Worm (Caenorhabditis elegans) whole organism, mixed stage, embryonic: ENCODE results near the gene abch-1.

Source experiments
- M03D4.4 ChIP-seq: sonication (generic microtip); optimal IDR thresholded peaks from 2 replicates; lab custom pipeline; 2017; ENCODE audit warnings: mild to moderate bottlenecking, missing genetic modification characterization, missing compliant biosample characterization
- blmp-1 ChIP-seq: fragments of 150-350 bp; optimal IDR thresholded peaks from 2 replicates; lab custom pipeline; 2014; ENCODE audit warnings: missing biosample characterization, missing genetic modification characterization
- ceh-39 ChIP-seq: fragments of 150-350 bp; optimal IDR thresholded peaks from 2 replicates; lab custom pipeline; 2014; ENCODE audit warnings: missing biosample characterization, missing genetic modification characterization
- ceh-43 ChIP-seq: fragments of 200-800 bp; sonication (Bioruptor generic); optimal IDR thresholded peaks from 2 replicates; lab custom pipeline; 2018; ENCODE audit warnings: mild to moderate bottlenecking, missing genetic modification characterization, moderate library complexity, missing compliant biosample characterization
- ceh-83 ChIP-seq: fragments of 200-800 bp; sonication (Bioruptor generic); optimal IDR thresholded peaks from 2 replicates; lab custom pipeline; 2018; ENCODE audit warnings: mild to moderate bottlenecking, missing genetic modification characterization, missing compliant biosample characterization
- ces-1 ChIP-seq: fragments of 150-350 bp; optimal IDR thresholded peaks from 2 replicates; lab custom pipeline; 2014; ENCODE audit warnings: missing biosample characterization, missing genetic modification reagents, missing genetic modification characterization
- cnd-1 ChIP-seq: fragments of 200-800 bp; sonication (Bioruptor generic); optimal IDR thresholded peaks from 2 replicates; lab custom pipeline; 2018; ENCODE audit warnings: mild to moderate bottlenecking, missing genetic modification characterization, missing compliant biosample characterization
- drap-1 ChIP-seq: fragments of 200-800 bp; sonication (Bioruptor generic); optimal IDR thresholded peaks from 3 replicates; lab custom pipeline; 2018; ENCODE audit warnings: mild to moderate bottlenecking, missing genetic modification characterization, missing compliant biosample characterization
- elt-1 ChIP-seq: sonication (generic microtip); optimal IDR thresholded peaks from 2 replicates; lab custom pipeline; 2017; ENCODE audit warnings: missing genetic modification characterization, mild to moderate bottlenecking, missing compliant biosample characterization, antibody characterized with exemption, moderate library complexity, borderline replicate concordance; ENCODE audit not compliant: insufficient read depth
- elt-3 ChIP-seq: fragments of 150-350 bp; optimal IDR thresholded peaks from 2 replicates; lab custom pipeline; 2014; ENCODE audit warnings: missing biosample characterization, missing genetic modification characterization
- flh-1 ChIP-seq: fragments of 200-800 bp; sonication (Bioruptor generic); optimal IDR thresholded peaks from 2 replicates; lab custom pipeline; 2018; ENCODE audit warnings: mild to moderate bottlenecking, missing genetic modification characterization, moderate library complexity, missing compliant biosample characterization
- ham-2 ChIP-seq: fragments of 200-800 bp; sonication (Bioruptor generic); optimal IDR thresholded peaks from 2 replicates; lab custom pipeline; 2018; ENCODE audit warnings: mild to moderate bottlenecking, missing genetic modification characterization, missing compliant biosample characterization
- hlh-1 ChIP-seq: fragments of 150-350 bp; optimal IDR thresholded peaks from 2 replicates; lab custom pipeline; 2014; ENCODE audit warnings: missing biosample characterization, missing genetic modification reagents, missing genetic modification characterization
- lin-13 ChIP-seq: fragments of 150-350 bp; optimal IDR thresholded peaks from 2 replicates; lab custom pipeline; 2014; ENCODE audit warnings: missing biosample characterization, missing genetic modification characterization
- lsy-2 ChIP-seq: fragments of 150-350 bp; optimal IDR thresholded peaks from 2 replicates; lab custom pipeline; 2014; ENCODE audit warnings: missing biosample characterization, missing genetic modification characterization
- mab-5 ChIP-seq: fragments of 150-350 bp; optimal IDR thresholded peaks from 2 replicates; lab custom pipeline; 2014; ENCODE audit warnings: missing biosample characterization, missing genetic modification characterization
- mep-1 ChIP-seq: fragments of 150-350 bp; optimal IDR thresholded peaks from 2 replicates; lab custom pipeline; 2017; ENCODE audit warnings: missing biosample characterization, missing genetic modification reagents, missing genetic modification characterization, inconsistent platforms
- mls-2 ChIP-seq: sonication (generic microtip); optimal IDR thresholded peaks from 2 replicates; lab custom pipeline; 2016; ENCODE audit warnings: mild to moderate bottlenecking, missing genetic modification characterization, moderate library complexity, missing compliant biosample characterization
- nhr-12 ChIP-seq: fragments of 150-350 bp; optimal IDR thresholded peaks from 2 replicates; lab custom pipeline; 2014; ENCODE audit warnings: missing biosample characterization, missing genetic modification characterization
- nhr-2 ChIP-seq: fragments of 150-350 bp; optimal IDR thresholded peaks from 2 replicates; lab custom pipeline; 2014; ENCODE audit warnings: missing biosample characterization, missing genetic modification characterization
- nhr-237 ChIP-seq: fragments of 150-350 bp; optimal IDR thresholded peaks from 2 replicates; lab custom pipeline; 2014; ENCODE audit warnings: missing biosample characterization, missing genetic modification characterization
- nhr-76 ChIP-seq: sonication (generic microtip); optimal IDR thresholded peaks from 2 replicates; lab custom pipeline; 2017; ENCODE audit warnings: missing biosample characterization, missing genetic modification characterization
- pha-4 ChIP-seq: fragments of 150-350 bp; optimal IDR thresholded peaks from 2 replicates; lab custom pipeline; 2018; ENCODE audit warnings: missing biosample characterization, missing genetic modification reagents, missing genetic modification characterization
- sem-2 ChIP-seq: fragments of 200-800 bp; sonication (Bioruptor generic); optimal IDR thresholded peaks from 2 replicates; lab custom pipeline; 2018; ENCODE audit warnings: mild to moderate bottlenecking, missing genetic modification characterization, missing compliant biosample characterization
- snpc-4 ChIP-seq: fragments of 150-350 bp; optimal IDR thresholded peaks from 2 replicates; lab custom pipeline; 2014; ENCODE audit warnings: missing biosample characterization, missing genetic modification characterization
- sptf-1 ChIP-seq: sonication (generic microtip); optimal IDR thresholded peaks from 2 replicates; lab custom pipeline; 2017; ENCODE audit warnings: mild to moderate bottlenecking, missing genetic modification characterization, moderate library complexity, missing compliant biosample characterization
- tbx-8 ChIP-seq: fragments of 200-800 bp; sonication (Bioruptor generic); optimal IDR thresholded peaks from 2 replicates; lab custom pipeline; 2018; ENCODE audit warnings: mild to moderate bottlenecking, missing genetic modification characterization, moderate library complexity, missing compliant biosample characterization
- unc-120 ChIP-seq: sonication (generic microtip); optimal IDR thresholded peaks from 2 replicates; lab custom pipeline; 2017; ENCODE audit warnings: missing genetic modification characterization, missing compliant biosample characterization; ENCODE audit not compliant: poor library complexity, severe bottlenecking
- unc-39 ChIP-seq: fragments of 150-350 bp; optimal IDR thresholded peaks from 2 replicates; lab custom pipeline; 2014; ENCODE audit warnings: missing biosample characterization, missing genetic modification characterization
- unc-62 ChIP-seq: fragments of 150-350 bp; optimal IDR thresholded peaks from 2 replicates; lab custom pipeline; 2014; ENCODE audit warnings: missing biosample characterization, missing genetic modification reagents, missing genetic modification characterization
- zip-8 ChIP-seq: fragments of 150-350 bp; optimal IDR thresholded peaks from 2 replicates; lab custom pipeline; 2014; ENCODE audit warnings: missing biosample characterization, missing genetic modification characterization
- ztf-11 ChIP-seq: fragments of 150-350 bp; optimal IDR thresholded peaks from 2 replicates; lab custom pipeline; 2014; ENCODE audit warnings: missing biosample characterization, missing genetic modification characterization

The abch-1 gene

DNA sequence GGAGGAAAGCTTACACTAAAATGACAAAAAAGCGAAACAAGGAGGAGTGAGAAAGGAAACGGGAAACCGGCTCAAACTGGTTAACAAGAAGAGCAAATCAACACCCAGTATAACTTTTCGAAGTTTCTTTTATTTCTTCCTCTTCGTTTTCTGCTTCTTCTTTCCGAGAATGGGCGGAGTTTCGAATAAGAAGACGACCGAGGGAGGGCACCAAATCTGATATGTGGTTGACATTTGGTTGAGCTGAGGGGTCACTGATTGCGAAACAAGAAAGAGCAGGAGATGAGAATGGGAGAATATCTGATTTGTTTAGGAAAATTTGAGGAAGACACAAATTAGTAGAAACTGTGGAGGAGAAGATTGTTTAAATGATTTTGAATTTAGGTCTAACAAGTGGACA lies 32.8 kb downstream of the abch-1 start:
- TF ChIP-seq elt-1 (tag; lab: Kevin White, UChicago) (no peak), ces-1 (GFP tag; lab: Kevin White, UChicago) (peak; percentile 52)

DNA sequence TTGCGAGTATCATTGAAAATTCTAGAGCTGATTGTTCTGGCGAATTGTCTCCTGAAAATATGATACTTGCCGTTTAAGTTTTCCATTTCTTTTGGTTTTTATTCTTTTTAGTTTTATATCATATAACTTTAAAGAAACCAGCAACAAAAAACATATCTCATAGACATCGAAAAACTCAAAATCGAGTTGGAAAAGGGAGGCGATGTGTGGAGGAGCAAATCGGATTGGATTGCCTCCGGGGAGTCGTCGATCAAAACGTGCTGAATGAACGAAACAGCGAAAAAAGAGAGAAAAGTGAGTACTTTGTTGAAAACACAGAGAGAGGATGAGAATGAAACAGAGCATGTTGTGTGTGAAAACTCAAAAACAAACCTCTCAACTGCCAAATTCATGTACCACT lies 34.3 kb downstream of the abch-1 start:
- TF ChIP-seq ces-1 (GFP tag; lab: Kevin White, UChicago), result peak; percentile 34
- TF ChIP-seq blmp-1, result no peak
- TF ChIP-seq, all 35 proteins: peak for 1

DNA sequence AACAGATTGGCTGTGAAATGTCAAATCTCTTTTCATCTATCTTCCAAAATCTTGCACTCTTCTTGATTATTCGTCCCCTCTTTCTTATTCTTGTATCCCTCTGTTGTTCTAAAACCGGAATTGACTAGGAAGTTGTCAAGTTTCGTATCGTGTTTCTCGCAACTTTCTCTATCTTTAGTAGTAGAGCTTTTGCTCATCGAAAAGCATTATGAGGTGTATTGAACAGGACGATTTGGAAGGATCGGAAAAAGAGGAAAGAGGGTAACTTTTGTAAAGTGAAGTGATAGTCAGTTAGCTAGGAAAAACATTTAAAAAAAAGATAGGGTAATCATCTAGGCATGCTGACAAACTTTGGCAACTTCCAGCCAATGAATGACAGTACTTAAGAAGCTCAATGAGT lies 34.9 kb downstream of the abch-1 start:
- TF ChIP-seq hlh-1 (tag; lab: Kevin White, UChicago) (no peak), ceh-39 (tag; lab: Kevin White, UChicago) (no peak), ceh-43 (no peak), unc-120 (tag; lab: Kevin White, UChicago) (no peak), tbx-8 (GFP tag; lab: Kevin White, UChicago) (no peak), pha-4 (no peak), sem-2 (GFP tag; lab: Kevin White, UChicago) (no peak), lsy-2 (tag; lab: Kevin White, UChicago) (no peak), ham-2 (GFP tag; lab: Kevin White, UChicago) (no peak), ceh-83 (GFP tag; lab: Kevin White, UChicago) (no peak), nhr-76 (tag; lab: Kevin White, UChicago) (no peak), flh-1 (GFP tag; lab: Kevin White, UChicago) (no peak), drap-1 (no peak)

- no peak for TF ChIP-seq sem-2 (GFP tag; lab: Kevin White, UChicago)
- TF ChIP-seq zip-8 (tag; lab: Kevin White, UChicago), result no peak
- TF ChIP-seq unc-120 (tag; lab: Kevin White, UChicago), result no peak
- TF ChIP-seq cnd-1 (tag; lab: Kevin White, UChicago), result no peak
- no peak for TF ChIP-seq ztf-11 (tag; lab: Kevin White, UChicago)
- no peak for TF ChIP-seq mls-2 (tag; lab: Kevin White, UChicago)
- TF ChIP-seq unc-62, result no peak
- no peak for TF ChIP-seq pha-4
- no peak for TF ChIP-seq elt-1 (tag; lab: Kevin White, UChicago)
- TF ChIP-seq ham-2 (GFP tag; lab: Kevin White, UChicago), result no peak
- TF ChIP-seq nhr-76 (tag; lab: Kevin White, UChicago), result no peak
- TF ChIP-seq ceh-43, result no peak
- TF ChIP-seq snpc-4 (tag; lab: Kevin White, UChicago), result no peak
- TF ChIP-seq sptf-1 (tag; lab: Kevin White, UChicago), result no peak
- no peak for TF ChIP-seq mab-5 (tag; lab: Kevin White, UChicago)
- TF ChIP-seq ces-1 (GFP tag; lab: Kevin White, UChicago), result no peak
- TF ChIP-seq ceh-83 (GFP tag; lab: Kevin White, UChicago), result no peak
- no peak for TF ChIP-seq nhr-2 (tag; lab: Kevin White, UChicago)
- no peak for TF ChIP-seq lin-13 (tag; lab: Kevin White, UChicago)
- no peak for TF ChIP-seq hlh-1 (tag; lab: Kevin White, UChicago)
Measured at ce11 chrII:6493709-6494326, 37.6 kb downstream of the abch-1 start.

- TF ChIP-seq M03D4.4 (no peak), ces-1 (GFP tag; lab: Kevin White, UChicago) (peak; percentile 90)
Measured at ce11 chrII:6493139-6493538, 38.3 kb downstream of the abch-1 start.

DNA sequence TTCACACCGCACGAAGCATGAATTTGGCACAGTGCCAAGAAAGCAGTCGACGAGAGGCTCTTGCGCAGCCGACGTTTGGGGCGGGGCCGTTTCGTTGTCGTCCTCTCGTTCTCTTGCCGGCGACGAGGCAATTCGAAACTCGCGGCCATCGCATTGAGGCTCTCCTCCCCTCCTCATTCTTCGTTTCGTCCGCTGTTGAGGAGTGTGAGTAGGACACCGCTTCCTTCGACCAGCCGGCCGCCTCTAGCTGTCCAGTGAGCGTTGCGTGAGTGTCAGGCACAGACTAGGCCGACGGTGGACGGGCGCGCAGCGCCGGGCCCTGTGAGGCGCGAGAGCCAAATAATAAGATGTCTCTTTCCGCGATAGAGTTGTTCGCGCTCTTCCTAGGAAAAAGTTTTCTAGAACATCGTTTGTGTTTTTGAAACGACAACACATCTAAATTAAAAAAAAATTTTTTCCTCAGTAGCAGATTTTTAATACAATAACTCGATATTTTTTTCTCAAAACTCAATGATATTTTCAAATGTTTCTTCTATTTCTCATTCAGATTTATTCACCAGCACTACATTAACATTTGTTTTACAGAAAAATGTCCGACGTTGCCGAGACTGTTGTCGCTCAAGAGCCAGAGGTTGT lies 39.5 kb downstream of the abch-1 start, which contains the start of the genes T28D9.11 and T28D9.1:
TSS of gene T28D9.11 (minus strand) at position 177 of the 636 bp plus-strand sequence.
TSS of gene T28D9.1 (plus strand) at position 586 of the 636 bp plus-strand sequence.
- TF ChIP-seq cnd-1 (tag; lab: Kevin White, UChicago) (peak; percentile 75), sem-2 (GFP tag; lab: Kevin White, UChicago) (no peak), nhr-237 (tag; lab: Kevin White, UChicago) (no peak), ceh-83 (GFP tag; lab: Kevin White, UChicago) (no peak), elt-1 (tag; lab: Kevin White, UChicago) (no peak), ham-2 (GFP tag; lab: Kevin White, UChicago) (peak; percentile 58), sptf-1 (tag; lab: Kevin White, UChicago) (peak; percentile 64), hlh-1 (tag; lab: Kevin White, UChicago) (peak; percentile 29), mab-5 (tag; lab: Kevin White, UChicago) (no peak), unc-120 (tag; lab: Kevin White, UChicago) (peak; percentile 37), snpc-4 (tag; lab: Kevin White, UChicago) (no peak), flh-1 (GFP tag; lab: Kevin White, UChicago) (no peak), mep-1 (tag; lab: Kevin White, UChicago) (no peak), lin-13 (tag; lab: Kevin White, UChicago) (no peak), ceh-39 (tag; lab: Kevin White, UChicago) (no peak), nhr-76 (tag; lab: Kevin White, UChicago) (no peak), drap-1 (peak; percentile 48), lsy-2 (tag; lab: Kevin White, UChicago) (no peak), mls-2 (tag; lab: Kevin White, UChicago) (peak; percentile 67), elt-3 (tag; lab: Kevin White, UChicago) (no peak), zip-8 (tag; lab: Kevin White, UChicago) (no peak), tbx-8 (GFP tag; lab: Kevin White, UChicago) (no peak), unc-39 (tag; lab: Kevin White, UChicago) (no peak), M03D4.4 (peak; percentile 74), ztf-11 (tag; lab: Kevin White, UChicago) (peak; percentile 29), ceh-43 (peak; percentile 19), nhr-2 (tag; lab: Kevin White, UChicago) (no peak), blmp-1 (no peak), pha-4 (no peak), nhr-12 (tag; lab: Kevin White, UChicago) (no peak)
